Worm (Caenorhabditis elegans) whole organism, L3 larva: ENCODE results near the gene alg-1.

Experiments used
- egl-27 ChIP-seq: sonication (generic microtip); optimal IDR thresholded peaks from 4 replicates; lab custom pipeline; 2017; ENCODE audit warnings: missing biosample characterization, missing genetic modification reagents, missing genetic modification characterization
- elt-2 ChIP-seq: sonication (generic microtip); optimal IDR thresholded peaks from 2 replicates; lab custom pipeline; 2016; ENCODE audit warnings: missing genetic modification reagents, mild to moderate bottlenecking, missing genetic modification characterization, missing compliant biosample characterization
- mml-1 ChIP-seq: fragments of 150-350 bp; sonication (generic microtip); optimal IDR thresholded peaks from 3 replicates; lab custom pipeline; 2014; ENCODE audit warnings: missing biosample characterization, missing genetic modification characterization
- nhr-11 ChIP-seq: fragments of 150-350 bp; optimal IDR thresholded peaks from 2 replicates; lab custom pipeline; 2014; ENCODE audit warnings: missing biosample characterization, missing genetic modification characterization
- nhr-237 ChIP-seq: fragments of 150-350 bp; optimal IDR thresholded peaks from 2 replicates; lab custom pipeline; 2014; ENCODE audit warnings: missing biosample characterization, missing genetic modification characterization
- nhr-77 ChIP-seq: fragments of 150-350 bp; optimal IDR thresholded peaks from 2 replicates; lab custom pipeline; 2014; ENCODE audit warnings: missing biosample characterization, missing genetic modification characterization
- pha-4 ChIP-seq: fragments of 150-350 bp; optimal IDR thresholded peaks from 2 replicates; lab custom pipeline; 2014; ENCODE audit warnings: missing biosample characterization, missing genetic modification reagents, missing genetic modification characterization
- ztf-4 ChIP-seq: fragments of 150-350 bp; optimal IDR thresholded peaks from 2 replicates; lab custom pipeline; 2014; ENCODE audit warnings: missing biosample characterization, missing genetic modification characterization

- TF ChIP-seq egl-27, result no peak
- no peak for TF ChIP-seq mml-1 (tag; lab: Kevin White, UChicago)
- TF ChIP-seq nhr-237 (tag; lab: Kevin White, UChicago), result no peak
- TF ChIP-seq nhr-11 (tag; lab: Kevin White, UChicago), result no peak
- no peak for TF ChIP-seq pha-4 (tag; lab: Kevin White, UChicago)
- TF ChIP-seq ztf-4, result no peak
- no peak for TF ChIP-seq nhr-77
- peak; percentile 76 for TF ChIP-seq elt-2
Measured at ce11 chrX:13946693-13947583, 2.0 kb upstream of the alg-1 start.
